Fruit fly (Drosophila melanogaster): ENCODE data around the gene CG14232.

- TF ChIP-seq usp (GFP tag; optimal IDR thresholded peaks at IDR 0.05) (no peak), CG8478 (optimal IDR thresholded peaks at IDR 0.05) (no peak), pan (optimal IDR thresholded peaks at IDR 0.05) (no peak)
Observed at dm6 chrX:19688848-19689247, 15.2 kb downstream of the CG14232 start, which contains the start of gene CG14227.

Measured in whole organism.